Fruit fly (Drosophila melanogaster) whole organism, embryonic: Measurements from ENCODE around the gene Bug22.

Source experiments
- ATbp ChIP-seq: fragments of 200-800 bp; sonication (Bioruptor generic); optimal IDR thresholded peaks from 2 replicates; lab custom pipeline; 2017; ENCODE audit warnings: missing biosample characterization, mild to moderate bottlenecking, missing genetic modification characterization, missing genetic modification reagents
- B-H1 ChIP-seq: fragments of 200-800 bp; sonication (Bioruptor generic); IDR thresholded peaks from 3 replicates; pipeline ENCODE4 v1.3.6; 2022; ENCODE audit warnings: missing biosample characterization, missing genetic modification characterization
- CG11696 ChIP-seq: fragments of 200-800 bp; sonication (Bioruptor generic); IDR thresholded peaks from 2 replicates; pipeline ENCODE4 v1.3.6; 2022; ENCODE audit warnings: missing biosample characterization, missing genetic modification characterization
- CG12236 ChIP-seq: fragments of 200-800 bp; sonication (Bioruptor generic); optimal IDR thresholded peaks from 2 replicates; lab custom pipeline; 2016; ENCODE audit warnings: missing biosample characterization, missing genetic modification characterization
- CG12299 ChIP-seq: fragments of 200-800 bp; sonication (Bioruptor generic); optimal IDR thresholded peaks from 2 replicates; lab custom pipeline; 2018; ENCODE audit warnings: missing biosample characterization, mild to moderate bottlenecking, missing genetic modification characterization
- CG12769 ChIP-seq: fragments of 200-800 bp; sonication (Bioruptor generic); optimal IDR thresholded peaks from 2 replicates; lab custom pipeline; 2019; ENCODE audit warnings: missing biosample characterization, mild to moderate bottlenecking, missing genetic modification characterization, moderate library complexity
- CG13894 ChIP-seq: fragments of 200-800 bp; sonication (Bioruptor generic); optimal IDR thresholded peaks from 3 replicates; lab custom pipeline; 2018; ENCODE audit warnings: missing biosample characterization, mild to moderate bottlenecking, missing genetic modification characterization, moderate library complexity
- CG17612 ChIP-seq: fragments of 200-800 bp; sonication (Bioruptor generic); IDR thresholded peaks from 2 replicates; pipeline ENCODE4 v1.3.6; 2022; ENCODE audit warnings: missing biosample characterization, missing genetic modification characterization
- CG17829 ChIP-seq: fragments of 200-800 bp; optimal IDR thresholded peaks from 2 replicates; lab custom pipeline; 2019; ENCODE audit warnings: missing biosample characterization, mild to moderate bottlenecking, missing genetic modification characterization, moderate library complexity
- CG2889 ChIP-seq: fragments of 200-800 bp; sonication (Bioruptor generic); IDR thresholded peaks from 3 replicates; pipeline ENCODE4 v1.3.6; 2022; ENCODE audit warnings: missing biosample characterization, missing genetic modification characterization
- CG31365 ChIP-seq: fragments of 200-800 bp; sonication (Bioruptor generic); optimal IDR thresholded peaks from 2 replicates; lab custom pipeline; 2018; ENCODE audit warnings: missing biosample characterization, mild to moderate bottlenecking, missing genetic modification characterization
- CG3281 ChIP-seq: fragments of 200-800 bp; sonication (Bioruptor generic); optimal IDR thresholded peaks from 3 replicates; lab custom pipeline; 2017; ENCODE audit warnings: missing biosample characterization, mild to moderate bottlenecking, missing genetic modification characterization
- CG4707 ChIP-seq: fragments of 200-800 bp; sonication (Bioruptor generic); optimal IDR thresholded peaks from 2 replicates; lab custom pipeline; 2018; ENCODE audit warnings: missing biosample characterization, mild to moderate bottlenecking, missing genetic modification characterization, moderate library complexity
- CG4820 ChIP-seq: fragments of 200-800 bp; sonication (Bioruptor generic); optimal IDR thresholded peaks from 3 replicates; lab custom pipeline; 2016; ENCODE audit warnings: missing biosample characterization, missing genetic modification characterization
- CG6654 ChIP-seq: fragments of 200-800 bp; sonication (Bioruptor generic); optimal IDR thresholded peaks from 2 replicates; lab custom pipeline; 2017; ENCODE audit warnings: missing biosample characterization, mild to moderate bottlenecking, missing genetic modification characterization
- CG6791 ChIP-seq: fragments of 200-800 bp; sonication (Bioruptor generic); IDR thresholded peaks from 3 replicates; pipeline ENCODE4 v1.3.6; 2022; ENCODE audit warnings: missing biosample characterization, missing genetic modification characterization; ENCODE audit not compliant: partially characterized antibody
- CG6854 ChIP-seq: fragments of 200-800 bp; sonication (Bioruptor generic); optimal IDR thresholded peaks from 3 replicates; lab custom pipeline; 2017; ENCODE audit warnings: missing biosample characterization, mild to moderate bottlenecking, missing genetic modification characterization
- CG8765 ChIP-seq: fragments of 200-800 bp; sonication (Bioruptor generic); IDR thresholded peaks from 2 replicates; pipeline ENCODE4 v1.3.6; 2022; ENCODE audit warnings: missing biosample characterization, missing genetic modification characterization
- CG9609 ChIP-seq: fragments of 200-800 bp; sonication (Bioruptor generic); optimal IDR thresholded peaks from 3 replicates; lab custom pipeline; 2016; ENCODE audit warnings: missing biosample characterization, missing genetic modification characterization
- CG9727 ChIP-seq: fragments of 200-800 bp; sonication (Bioruptor generic); optimal IDR thresholded peaks from 3 replicates; lab custom pipeline; 2017; ENCODE audit warnings: missing biosample characterization, mild to moderate bottlenecking, missing genetic modification characterization
- D19A ChIP-seq: fragments of 200-800 bp; optimal IDR thresholded peaks from 3 replicates; lab custom pipeline; 2019; ENCODE audit warnings: missing biosample characterization, mild to moderate bottlenecking, missing genetic modification characterization, moderate library complexity
- Eip74EF ChIP-seq, 2 experiments: fragments of 200-800 bp in 1 of 2; fragments of >200 bp in 1 of 2; sonication (Bioruptor generic) in 1 of 2; optimal IDR thresholded peaks; 2 replicates each; lab custom pipeline; 2017 to 2019; ENCODE audit warnings: missing biosample characterization in 2 of 2, missing genetic modification characterization in 2 of 2, mild to moderate bottlenecking in 1 of 2, moderate library complexity in 1 of 2
- Fer2 ChIP-seq: fragments of 200-800 bp; sonication (Bioruptor generic); optimal IDR thresholded peaks from 2 replicates; lab custom pipeline; 2018; ENCODE audit warnings: missing biosample characterization, mild to moderate bottlenecking, missing genetic modification characterization, moderate library complexity
- H15 ChIP-seq: fragments of 200-800 bp; sonication (Bioruptor generic); IDR thresholded peaks from 3 replicates; pipeline ENCODE4 v1.3.6; 2022; ENCODE audit warnings: missing biosample characterization, missing genetic modification characterization
- Hr3 ChIP-seq: fragments of 200-800 bp; sonication (Bioruptor generic); optimal IDR thresholded peaks from 3 replicates; lab custom pipeline; 2016; ENCODE audit warnings: missing biosample characterization, missing genetic modification characterization
- MTF-1 ChIP-seq: fragments of 200-800 bp; sonication (Bioruptor generic); optimal IDR thresholded peaks from 2 replicates; lab custom pipeline; 2018; ENCODE audit warnings: missing biosample characterization, mild to moderate bottlenecking, missing genetic modification characterization, borderline replicate concordance
- NK7.1 ChIP-seq: fragments of 200-800 bp; sonication (Bioruptor generic); optimal IDR thresholded peaks from 3 replicates; lab custom pipeline; 2016; ENCODE audit warnings: missing biosample characterization, missing genetic modification characterization
- Nf-YB ChIP-seq: fragments of 200-800 bp; sonication (Bioruptor generic); optimal IDR thresholded peaks from 3 replicates; lab custom pipeline; 2019; ENCODE audit warnings: missing biosample characterization, mild to moderate bottlenecking, missing genetic modification characterization, moderate library complexity
- NfI ChIP-seq: fragments of 200-800 bp; sonication (Bioruptor generic); optimal IDR thresholded peaks from 3 replicates; lab custom pipeline; 2018; ENCODE audit warnings: missing biosample characterization, mild to moderate bottlenecking, missing genetic modification characterization, moderate library complexity
- Oaz ChIP-seq: fragments of 200-800 bp; sonication (Bioruptor generic); IDR thresholded peaks from 2 replicates; pipeline ENCODE4 v1.3.6; 2022; ENCODE audit warnings: missing biosample characterization, missing genetic modification characterization
- Sox102F ChIP-seq: fragments of 200-800 bp; sonication (Bioruptor generic); optimal IDR thresholded peaks from 2 replicates; lab custom pipeline; 2018; ENCODE audit warnings: missing biosample characterization, mild to moderate bottlenecking, missing genetic modification characterization, moderate library complexity
- Spps ChIP-seq: fragments of 200-800 bp; sonication (Bioruptor generic); optimal IDR thresholded peaks from 2 replicates; lab custom pipeline; 2018; ENCODE audit warnings: missing biosample characterization, mild to moderate bottlenecking, missing genetic modification characterization
- Sry-β ChIP-seq: fragments of 200-800 bp; sonication (Bioruptor generic); optimal IDR thresholded peaks from 2 replicates; lab custom pipeline; 2018; ENCODE audit warnings: missing biosample characterization, mild to moderate bottlenecking, missing genetic modification characterization, moderate library complexity
- ash1 ChIP-seq: fragments of 200-800 bp; sonication (Bioruptor generic); optimal IDR thresholded peaks from 2 replicates; lab custom pipeline; 2018; ENCODE audit warnings: missing biosample characterization, mild to moderate bottlenecking, missing genetic modification characterization
- bowl ChIP-seq: fragments of 200-800 bp; sonication (Bioruptor generic); IDR thresholded peaks from 2 replicates; pipeline ENCODE4 v1.3.6; 2022; ENCODE audit warnings: missing biosample characterization, missing genetic modification characterization
- cato ChIP-seq: fragments of 200-800 bp; sonication (Bioruptor generic); optimal IDR thresholded peaks from 2 replicates; lab custom pipeline; 2016; ENCODE audit warnings: missing biosample characterization, missing genetic modification characterization, borderline replicate concordance
- fd96Cb ChIP-seq: fragments of 200-800 bp; sonication (Bioruptor generic); optimal IDR thresholded peaks from 2 replicates; lab custom pipeline; 2018; ENCODE audit warnings: missing biosample characterization, mild to moderate bottlenecking, missing genetic modification characterization, moderate library complexity
- h ChIP-seq: fragments of >200 bp; optimal IDR thresholded peaks from 2 replicates; lab custom pipeline; 2017
- hb ChIP-seq: fragments of 200-800 bp; sonication (Bioruptor generic); IDR thresholded peaks from 3 replicates; pipeline ENCODE4 v1.3.6; 2022; ENCODE audit warnings: missing biosample characterization, missing genetic modification characterization; ENCODE audit not compliant: partially characterized antibody
- kah ChIP-seq: fragments of 200-800 bp; sonication (Bioruptor generic); optimal IDR thresholded peaks from 2 replicates; lab custom pipeline; 2018; ENCODE audit warnings: missing biosample characterization, mild to moderate bottlenecking, missing genetic modification characterization
- lmd ChIP-seq: fragments of 200-800 bp; sonication (Bioruptor generic); IDR thresholded peaks from 2 replicates; pipeline ENCODE4 v1.3.6; 2022; ENCODE audit warnings: missing biosample characterization, missing genetic modification characterization
- phol ChIP-seq: fragments of 200-800 bp; sonication (Bioruptor generic); optimal IDR thresholded peaks from 3 replicates; lab custom pipeline; 2018; ENCODE audit warnings: missing biosample characterization, mild to moderate bottlenecking, missing genetic modification characterization, moderate library complexity
- so ChIP-seq: fragments of 200-800 bp; sonication (Bioruptor generic); IDR thresholded peaks from 3 replicates; pipeline ENCODE4 v1.3.6; 2022; ENCODE audit warnings: missing biosample characterization, missing genetic modification characterization
- ssp ChIP-seq: fragments of 200-800 bp; sonication (Bioruptor generic); IDR thresholded peaks from 2 replicates; pipeline ENCODE4 v1.3.6; 2022; ENCODE audit warnings: missing biosample characterization, missing genetic modification characterization
- tap ChIP-seq: fragments of 200-800 bp; optimal IDR thresholded peaks from 3 replicates; lab custom pipeline; 2019; ENCODE audit warnings: missing biosample characterization, mild to moderate bottlenecking, missing genetic modification characterization, moderate library complexity
- ttk ChIP-seq: fragments of 200-800 bp; sonication (Bioruptor generic); IDR thresholded peaks from 2 replicates; pipeline ENCODE4 v2.1.2; 2022; ENCODE audit warnings: missing biosample characterization, missing genetic modification characterization
- unc-4 ChIP-seq: fragments of 200-800 bp; sonication (Bioruptor generic); IDR thresholded peaks from 2 replicates; pipeline ENCODE4 v1.3.6; 2022; ENCODE audit warnings: missing biosample characterization, missing genetic modification characterization; ENCODE audit not compliant: partially characterized antibody
- wdn ChIP-seq: fragments of 200-800 bp; sonication (Bioruptor generic); IDR thresholded peaks from 2 replicates; pipeline ENCODE4 v1.3.6; 2022; ENCODE audit warnings: missing biosample characterization, missing genetic modification characterization
- wek ChIP-seq: fragments of 200-800 bp; sonication (Bioruptor generic); optimal IDR thresholded peaks from 3 replicates; lab custom pipeline; 2018; ENCODE audit warnings: missing biosample characterization, mild to moderate bottlenecking, missing genetic modification characterization, moderate library complexity
- yki ChIP-seq: fragments of >200 bp; optimal IDR thresholded peaks from 3 replicates; lab custom pipeline; 2018

The Bug22 gene

dm6 chr2L:10408122-10408576, 22.6 kb downstream of the Bug22 start, which contains the start of the genes Ip259 and RpS27A (continued):
- TF ChIP-seq D19A (tag; lab: Kevin White, UChicago) (peak; percentile 45), Sox102F (GFP tag; lab: Kevin White, UChicago) (no peak), B-H1 (GFP tag; lab: Robert Waterston, UW) (peak; percentile 47; the same call in 2 of the 3 replicates), Sry-β (peak; percentile 53), CG4707 (GFP tag; lab: Kevin White, UChicago) (peak; percentile 79), so (peak; percentile 53; the same call in 1 of the 3 replicates), CG11696 (GFP tag; lab: Robert Waterston, UW) (no peak), ttk (GFP tag; lab: Robert Waterston, UW) (peak; percentile 75), bowl (peak; percentile 69; the same call in 1 of the 2 replicates), CG6654 (GFP tag; lab: Kevin White, UChicago) (peak; percentile 22), lmd (GFP tag; lab: Robert Waterston, UW) (peak; percentile 57), CG31365 (tag; lab: Kevin White, UChicago) (peak; percentile 42), Fer2 (tag; lab: Kevin White, UChicago) (peak; percentile 62), kah (peak; percentile 59), CG6791 (GFP tag; lab: Robert Waterston, UW) (no peak), phol (tag; lab: Kevin White, UChicago) (peak; percentile 85), NK7.1 (GFP tag; lab: Kevin White, UChicago) (peak; percentile 44), yki (lab: Kevin White, UChicago) (no peak), MTF-1 (GFP tag; lab: Kevin White, UChicago) (no peak), H15 (GFP tag; lab: Robert Waterston, UW) (peak; percentile 71), unc-4 (GFP tag; lab: Robert Waterston, UW) (no peak), ash1 (GFP tag; lab: Kevin White, UChicago) (no peak), Hr3 (GFP tag; lab: Kevin White, UChicago) (peak; percentile 33), CG3281 (GFP tag; lab: Kevin White, UChicago) (peak; percentile 81), CG9609 (GFP tag; lab: Kevin White, UChicago) (peak; percentile 62), fd96Cb (tag; lab: Kevin White, UChicago) (peak; percentile 42), wek (GFP tag; lab: Kevin White, UChicago) (peak; percentile 84), Nf-YB (GFP tag; lab: Kevin White, UChicago) (peak; percentile 58), ATbp (GFP tag; lab: Kevin White, UChicago) (no peak), cato (GFP tag; lab: Kevin White, UChicago) (peak; percentile 36), CG13894 (tag; lab: Kevin White, UChicago) (no peak), CG8765 (0 out of 2 replicates have a peak, but pooled peaks have one; percentile 48), CG4820 (GFP tag; lab: Kevin White, UChicago) (peak; percentile 45), CG2889 (peak; percentile 38; the same call in 1 of the 3 replicates), wdn (GFP tag; lab: Robert Waterston, UW) (peak; percentile 54; the same call in 1 of the 2 replicates), CG12769 (no peak), Oaz (GFP tag; lab: Robert Waterston, UW) (0 out of 2 replicates have a peak, but pooled peaks have one; percentile 23), CG12236 (peak; percentile 9), hb (no peak), Spps (tag; lab: Kevin White, UChicago) (peak; percentile 21), tap (tag; lab: Kevin White, UChicago) (peak; percentile 66), ssp (peak; percentile 96), CG9727 (GFP tag; lab: Kevin White, UChicago) (peak; percentile 91), CG12299 (tag; lab: Kevin White, UChicago) (peak; percentile 64), Eip74EF (GFP tag; optimal IDR thresholded peaks at IDR 0.05; lab: Kevin White, UChicago) (peak in 1 of 2 experiments; percentile 64), CG6854 (GFP tag; lab: Kevin White, UChicago) (peak; percentile 71), NfI (peak; percentile 93), CG17829 (tag; lab: Kevin White, UChicago) (peak; percentile 46), CG17612 (no peak), h (lab: Kevin White, UChicago) (no peak)
